Fruit fly (Drosophila melanogaster): ENCODE measurements around the gene InR.

- TF ChIP-seq CG32121 (GFP tag; IDR thresholded peaks at IDR 0.05) = peak; percentile 28; the same call in 1 of the 2 replicates
- no peak for TF ChIP-seq Snoo (tag; optimal IDR thresholded peaks at IDR 0.05)
These were observed 17.0 kb downstream of the InR start for dm6 chr3R:21601954-21602687.

Data from whole organism, pupa.